Fruit fly (Drosophila melanogaster) Kc167 (cell line): ENCODE data around the gene Cwc25.

ENCODE experiments used
- Myc ChIP-seq: fragments of >200 bp; optimal IDR thresholded peaks from 2 replicates; lab custom pipeline; 2017; ENCODE audit warnings: missing external identifiers
- h ChIP-seq: fragments of >200 bp; optimal IDR thresholded peaks from 3 replicates; lab custom pipeline; 2018; ENCODE audit warnings: missing external identifiers
- psq ChIP-seq: fragments of >200 bp; optimal IDR thresholded peaks from 2 replicates; lab custom pipeline; 2017; ENCODE audit warnings: missing external identifiers
- ttk ChIP-seq: sonication (Bioruptor generic); optimal IDR thresholded peaks from 2 replicates; lab custom pipeline; 2017; ENCODE audit warnings: missing external identifiers

DNA sequence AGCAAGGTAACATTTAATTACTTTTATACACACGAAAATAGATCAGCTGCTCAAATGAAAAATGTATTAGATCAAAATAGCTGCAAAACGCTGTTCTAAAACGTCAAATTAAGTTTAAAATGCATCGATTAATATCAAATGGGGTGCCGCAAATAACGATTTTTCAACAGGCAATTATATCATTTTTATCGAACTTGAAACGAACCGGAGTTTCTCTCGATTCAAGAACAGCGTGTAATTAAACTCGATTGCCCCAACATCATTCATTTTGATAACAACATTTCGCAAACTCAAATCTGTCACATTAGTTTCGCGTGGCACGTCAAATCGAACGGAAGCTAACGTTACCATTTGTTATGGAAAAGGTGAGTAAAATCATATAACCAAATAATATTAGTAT, 19.5 kb upstream of the Cwc25 start, which contains the start of gene CG31689:
- TF ChIP-seq psq (lab: Kevin White, UChicago) (no peak), h (lab: Kevin White, UChicago) (no peak), ttk (lab: Kevin White, UChicago) (no peak), Myc (lab: Kevin White, UChicago) (no peak)
